Worm (Caenorhabditis elegans): Measurements from ENCODE around the gene ech-1.1.

ech-1.1 gene

ce11 chrV:15361412-15361811, at the start of gene ech-1.1:
ech-1.1 (minus strand) TSS chrV:15361512.
- 0 out of 2 replicates have a peak, but pooled peaks have one; percentile 45 for TF ChIP-seq hmg-1.2 (GFP tag; IDR thresholded peaks at IDR 0.05)

- TF ChIP-seq ceh-91 (GFP tag; IDR thresholded peaks at IDR 0.05) (no peak), nhr-80 (tag; optimal IDR thresholded peaks at IDR 0.05) (no peak), sptf-2 (GFP tag; optimal IDR thresholded peaks at IDR 0.05) (no peak), F22D6.2 (tag; optimal IDR thresholded peaks at IDR 0.05) (no peak), lag-1 (GFP tag; IDR thresholded peaks at IDR 0.05) (no peak), zim-3 (tag; optimal IDR thresholded peaks at IDR 0.05) (no peak), ztf-25 (GFP tag; IDR thresholded peaks at IDR 0.05) (no peak), mxl-1 (tag; optimal IDR thresholded peaks at IDR 0.05) (no peak), nfya-1 (tag; optimal IDR thresholded peaks at IDR 0.05; ENCODE audit: borderline replicate concordance, insufficient read depth) (no peak), nhr-179 (tag; optimal IDR thresholded peaks at IDR 0.05) (no peak), unc-130 (GFP tag; optimal IDR thresholded peaks at IDR 0.05) (no peak), repo-1 (tag; optimal IDR thresholded peaks at IDR 0.05) (no peak), fkh-3 (tag; optimal IDR thresholded peaks at IDR 0.05) (no peak), D2030.7 (GFP tag; IDR thresholded peaks at IDR 0.05) (no peak)
Measured at ce11 chrV:15406928-15407327, 45.6 kb upstream of the ech-1.1 start, which contains the start of gene srh-257. srh-257 (plus strand) TSS chrV:15407228.

- TF ChIP-seq madf-3 (GFP tag; IDR thresholded peaks at IDR 0.05) (no peak), egl-44 (GFP tag; IDR thresholded peaks at IDR 0.05) (no peak), Y53F4B.3 (GFP tag; IDR thresholded peaks at IDR 0.05) (no peak), hrde-1 (tag; optimal IDR thresholded peaks at IDR 0.05; ENCODE audit: borderline replicate concordance) (no peak), unc-62 (GFP tag; optimal IDR thresholded peaks at IDR 0.05) (no peak), ets-4 (GFP tag; optimal IDR thresholded peaks at IDR 0.05) (no peak), nfya-1 (tag; optimal IDR thresholded peaks at IDR 0.05; ENCODE audit: borderline replicate concordance, insufficient read depth) (no peak), nhr-90 (tag; optimal IDR thresholded peaks at IDR 0.05) (no peak), T07F8.4 (tag; optimal IDR thresholded peaks at IDR 0.05) (no peak), F49E8.2 (tag; optimal IDR thresholded peaks at IDR 0.05; ENCODE audit: insufficient read depth) (no peak), cebp-1 (GFP tag; IDR thresholded peaks at IDR 0.05) (no peak), cebp-1 (tag; optimal IDR thresholded peaks at IDR 0.05) (no peak), D2030.7 (GFP tag; IDR thresholded peaks at IDR 0.05) (no peak)
Measured at ce11 chrV:15404859-15405258, 43.5 kb upstream of the ech-1.1 start, which contains the start of gene srh-258. srh-258 (plus strand) TSS chrV:15405159.

- TF ChIP-seq B0336.3 (GFP tag; IDR thresholded peaks at IDR 0.05) (no peak), nhr-90 (tag; optimal IDR thresholded peaks at IDR 0.05) (no peak), nhr-80 (tag; optimal IDR thresholded peaks at IDR 0.05) (no peak), F10E7.11 (tag; optimal IDR thresholded peaks at IDR 0.05) (no peak), madf-10 (tag; optimal IDR thresholded peaks at IDR 0.05) (no peak), C17E4.6 (GFP tag; IDR thresholded peaks at IDR 0.05) (no peak), lin-54 (GFP tag; optimal IDR thresholded peaks at IDR 0.05) (no peak), unc-130 (GFP tag; optimal IDR thresholded peaks at IDR 0.05) (no peak), sea-2 (GFP tag; IDR thresholded peaks at IDR 0.05) (no peak), mcd-1 (GFP tag; IDR thresholded peaks at IDR 0.05) (no peak), madf-6 (GFP tag; IDR thresholded peaks at IDR 0.05) (no peak), aptf-2 (GFP tag; conservative IDR thresholded peaks at IDR 0.05) (no peak), bed-1 (GFP tag; IDR thresholded peaks at IDR 0.05) (no peak), F57C9.4 (tag; optimal IDR thresholded peaks at IDR 0.05) (no peak), madf-8 (GFP tag; conservative IDR thresholded peaks at IDR 0.05) (no peak), hlh-12 (tag; optimal IDR thresholded peaks at IDR 0.05) (no peak), C06A6.2 (GFP tag; conservative IDR thresholded peaks at IDR 0.05) (no peak), dpl-1 (GFP tag; optimal IDR thresholded peaks at IDR 0.05) (no peak), nhr-179 (tag; optimal IDR thresholded peaks at IDR 0.05) (no peak)
Measured at ce11 chrV:15401856-15402314, 40.6 kb upstream of the ech-1.1 start, which contains the start of gene fbxa-135. fbxa-135 (plus strand) TSS chrV:15402264.
